Worm (Caenorhabditis elegans): ENCODE measurements around the gene Y62H9A.4.

Y62H9A.4 gene

ce11 chrX:11879871-11880270, at the start of gene Y62H9A.4, which contains the start of gene Y62H9A.3:
TSS of gene Y62H9A.4 (plus strand) at chrX:11880126.
TSS of gene Y62H9A.3 (minus strand) at chrX:11879971.
- TF ChIP-seq cog-1 (tag; optimal IDR thresholded peaks at IDR 0.05) (no peak), flt-1 (GFP tag; IDR thresholded peaks at IDR 0.05) (no peak), ref-1 (GFP tag; conservative IDR thresholded peaks at IDR 0.05) (no peak), med-1 (GFP tag; optimal IDR thresholded peaks at IDR 0.05; ENCODE audit: insufficient read depth) (no peak), klf-2 (GFP tag; conservative IDR thresholded peaks at IDR 0.05) (no peak), ztf-29 (GFP tag; IDR thresholded peaks at IDR 0.05) (no peak), tab-1 (GFP tag; IDR thresholded peaks at IDR 0.05) (no peak), ztf-23 (GFP tag; IDR thresholded peaks at IDR 0.05) (no peak), T22C8.4 (GFP tag; IDR thresholded peaks at IDR 0.05) (no peak)

- TF ChIP-seq T22C8.4 (GFP tag; IDR thresholded peaks at IDR 0.05) = no peak
These were observed 42.5 kb upstream of the Y62H9A.4 start, which contains the start of gene taf-7.1 for ce11 chrX:11837378-11837777. TSS of gene taf-7.1 (minus strand) at chrX:11837478.

ce11 chrX:11843363-11843762, 36.6 kb upstream of the Y62H9A.4 start, which contains the start of gene F54F7.2:
TSS of gene F54F7.2 (plus strand) at chrX:11843663.
- TF ChIP-seq ref-1 (GFP tag; conservative IDR thresholded peaks at IDR 0.05) = no peak
- TF ChIP-seq med-1 (GFP tag; optimal IDR thresholded peaks at IDR 0.05; ENCODE audit: insufficient read depth) = no peak
- TF ChIP-seq ztf-29 (GFP tag; IDR thresholded peaks at IDR 0.05) = no peak
- no peak for TF ChIP-seq tab-1 (GFP tag; IDR thresholded peaks at IDR 0.05)
- no peak for TF ChIP-seq ztf-23 (GFP tag; IDR thresholded peaks at IDR 0.05)
- TF ChIP-seq flt-1 (GFP tag; IDR thresholded peaks at IDR 0.05) = no peak
- no peak for TF ChIP-seq cog-1 (tag; optimal IDR thresholded peaks at IDR 0.05)
- no peak for TF ChIP-seq T22C8.4 (GFP tag; IDR thresholded peaks at IDR 0.05)
- no peak for TF ChIP-seq klf-2 (GFP tag; conservative IDR thresholded peaks at IDR 0.05)

- TF ChIP-seq flt-1 (GFP tag; IDR thresholded peaks at IDR 0.05) (no peak), klf-2 (GFP tag; conservative IDR thresholded peaks at IDR 0.05) (no peak), med-1 (GFP tag; optimal IDR thresholded peaks at IDR 0.05; ENCODE audit: insufficient read depth) (no peak), ztf-29 (GFP tag; IDR thresholded peaks at IDR 0.05) (no peak), cog-1 (tag; optimal IDR thresholded peaks at IDR 0.05) (no peak), ztf-23 (GFP tag; IDR thresholded peaks at IDR 0.05) (no peak), tab-1 (GFP tag; IDR thresholded peaks at IDR 0.05) (no peak), T22C8.4 (GFP tag; IDR thresholded peaks at IDR 0.05) (no peak), ref-1 (GFP tag; conservative IDR thresholded peaks at IDR 0.05) (no peak)
These were observed 31.3 kb upstream of the Y62H9A.4 start, which contains the start of gene F54F7.9 for ce11 chrX:11848618-11849017. TSS of gene F54F7.9 (minus strand) at chrX:11848718.

ce11 chrX:11850082-11850481, 29.8 kb upstream of the Y62H9A.4 start, which contains the start of gene F54F7.3:
TSS of gene F54F7.3 (minus strand) at chrX:11850182.
- TF ChIP-seq ztf-23 (GFP tag; IDR thresholded peaks at IDR 0.05) = no peak
- no peak for TF ChIP-seq tab-1 (GFP tag; IDR thresholded peaks at IDR 0.05)
- TF ChIP-seq klf-2 (GFP tag; conservative IDR thresholded peaks at IDR 0.05) = no peak
- TF ChIP-seq ztf-29 (GFP tag; IDR thresholded peaks at IDR 0.05) = no peak
- no peak for TF ChIP-seq med-1 (GFP tag; optimal IDR thresholded peaks at IDR 0.05; ENCODE audit: insufficient read depth)
- TF ChIP-seq ref-1 (GFP tag; conservative IDR thresholded peaks at IDR 0.05) = no peak
- no peak for TF ChIP-seq flt-1 (GFP tag; IDR thresholded peaks at IDR 0.05)
- no peak for TF ChIP-seq T22C8.4 (GFP tag; IDR thresholded peaks at IDR 0.05)
- no peak for TF ChIP-seq cog-1 (tag; optimal IDR thresholded peaks at IDR 0.05)

- TF ChIP-seq ref-1 (GFP tag; conservative IDR thresholded peaks at IDR 0.05) (no peak), cog-1 (tag; optimal IDR thresholded peaks at IDR 0.05) (no peak), flt-1 (GFP tag; IDR thresholded peaks at IDR 0.05) (no peak), ztf-29 (GFP tag; IDR thresholded peaks at IDR 0.05) (no peak), ztf-23 (GFP tag; IDR thresholded peaks at IDR 0.05) (no peak), T22C8.4 (GFP tag; IDR thresholded peaks at IDR 0.05) (no peak), klf-2 (GFP tag; conservative IDR thresholded peaks at IDR 0.05) (no peak), med-1 (GFP tag; optimal IDR thresholded peaks at IDR 0.05; ENCODE audit: insufficient read depth) (no peak), tab-1 (GFP tag; IDR thresholded peaks at IDR 0.05) (no peak)
These were observed 29.4 kb upstream of the Y62H9A.4 start, which contains the start of gene F54F7.14 for ce11 chrX:11850572-11850971. TSS of gene F54F7.14 (plus strand) at chrX:11850872.

ce11 chrX:11852494-11852893, 27.4 kb upstream of the Y62H9A.4 start, which contains the start of gene xtr-1:
TSS of gene xtr-1 (plus strand) at chrX:11852794.
- TF ChIP-seq ref-1 (GFP tag; conservative IDR thresholded peaks at IDR 0.05) (no peak), ztf-23 (GFP tag; IDR thresholded peaks at IDR 0.05) (no peak), T22C8.4 (GFP tag; IDR thresholded peaks at IDR 0.05) (no peak), klf-2 (GFP tag; conservative IDR thresholded peaks at IDR 0.05) (no peak), ztf-29 (GFP tag; IDR thresholded peaks at IDR 0.05) (no peak), flt-1 (GFP tag; IDR thresholded peaks at IDR 0.05) (no peak), tab-1 (GFP tag; IDR thresholded peaks at IDR 0.05) (no peak), cog-1 (tag; optimal IDR thresholded peaks at IDR 0.05) (no peak), med-1 (GFP tag; optimal IDR thresholded peaks at IDR 0.05; ENCODE audit: insufficient read depth) (no peak)

ce11 chrX:11854432-11854831, 25.5 kb upstream of the Y62H9A.4 start:
- TF ChIP-seq ref-1 (GFP tag; conservative IDR thresholded peaks at IDR 0.05) = no peak
- TF ChIP-seq flt-1 (GFP tag; IDR thresholded peaks at IDR 0.05) = no peak
- TF ChIP-seq klf-2 (GFP tag; conservative IDR thresholded peaks at IDR 0.05) = no peak
- no peak for TF ChIP-seq ztf-29 (GFP tag; IDR thresholded peaks at IDR 0.05)
- TF ChIP-seq cog-1 (tag; optimal IDR thresholded peaks at IDR 0.05) = no peak
- TF ChIP-seq med-1 (GFP tag; optimal IDR thresholded peaks at IDR 0.05; ENCODE audit: insufficient read depth) = no peak
- no peak for TF ChIP-seq tab-1 (GFP tag; IDR thresholded peaks at IDR 0.05)
- no peak for TF ChIP-seq T22C8.4 (GFP tag; IDR thresholded peaks at IDR 0.05)
- TF ChIP-seq ztf-23 (GFP tag; IDR thresholded peaks at IDR 0.05) = no peak

ce11 chrX:11854903-11855302, 25.0 kb upstream of the Y62H9A.4 start, which contains the start of gene F54F7.8:
TSS of gene F54F7.8 (minus strand) at chrX:11855003.
- TF ChIP-seq ztf-29 (GFP tag; IDR thresholded peaks at IDR 0.05) (no peak), med-1 (GFP tag; optimal IDR thresholded peaks at IDR 0.05; ENCODE audit: insufficient read depth) (no peak), ztf-23 (GFP tag; IDR thresholded peaks at IDR 0.05) (no peak), T22C8.4 (GFP tag; IDR thresholded peaks at IDR 0.05) (no peak), tab-1 (GFP tag; IDR thresholded peaks at IDR 0.05) (no peak), ref-1 (GFP tag; conservative IDR thresholded peaks at IDR 0.05) (no peak), flt-1 (GFP tag; IDR thresholded peaks at IDR 0.05) (no peak)

- no peak for TF ChIP-seq ref-1 (GFP tag; conservative IDR thresholded peaks at IDR 0.05)
- TF ChIP-seq flt-1 (GFP tag; IDR thresholded peaks at IDR 0.05) = no peak
- TF ChIP-seq T22C8.4 (GFP tag; IDR thresholded peaks at IDR 0.05) = no peak
- TF ChIP-seq med-1 (GFP tag; optimal IDR thresholded peaks at IDR 0.05; ENCODE audit: insufficient read depth) = no peak
- no peak for TF ChIP-seq cog-1 (tag; optimal IDR thresholded peaks at IDR 0.05)
- TF ChIP-seq tab-1 (GFP tag; IDR thresholded peaks at IDR 0.05) = no peak
- TF ChIP-seq ztf-29 (GFP tag; IDR thresholded peaks at IDR 0.05) = no peak
- no peak for TF ChIP-seq ztf-23 (GFP tag; IDR thresholded peaks at IDR 0.05)
- TF ChIP-seq klf-2 (GFP tag; conservative IDR thresholded peaks at IDR 0.05) = no peak
These were observed 23.7 kb upstream of the Y62H9A.4 start for ce11 chrX:11856214-11856613.
